Worm (Caenorhabditis elegans): ENCODE measurements around the gene col-160.

DNA sequence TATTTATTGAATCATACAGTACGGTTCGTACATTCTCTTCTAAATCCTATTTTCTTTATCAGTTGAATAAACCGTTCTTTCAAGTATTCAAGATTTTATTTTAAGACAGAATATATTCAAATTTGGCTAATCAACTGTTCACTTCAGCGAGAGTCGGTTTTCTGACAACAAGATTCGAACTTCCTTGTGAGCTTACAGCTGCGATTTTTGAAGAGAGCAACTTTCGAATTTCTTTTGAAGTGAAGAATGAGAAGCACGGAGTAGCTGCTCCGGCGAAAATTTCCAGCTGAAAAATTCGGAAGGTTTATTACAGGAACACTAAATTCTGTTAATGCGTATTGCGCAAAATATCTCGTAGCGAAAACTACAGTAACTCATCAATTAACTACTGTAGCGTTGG lies 20.5 kb downstream of the col-160 start:
- TF ChIP-seq ztf-11 (tag; optimal IDR thresholded peaks at IDR 0.05) (no peak), pha-4 (tag; optimal IDR thresholded peaks at IDR 0.05) (no peak), lsy-2 (tag; optimal IDR thresholded peaks at IDR 0.05) (no peak), blmp-1 (tag; optimal IDR thresholded peaks at IDR 0.05) (no peak), nhr-76 (tag; optimal IDR thresholded peaks at IDR 0.05) (no peak), snpc-4 (tag; optimal IDR thresholded peaks at IDR 0.05) (no peak), unc-62 (GFP tag; optimal IDR thresholded peaks at IDR 0.05) (no peak), nhr-12 (tag; optimal IDR thresholded peaks at IDR 0.05) (no peak), ceh-39 (tag; optimal IDR thresholded peaks at IDR 0.05) (no peak), bed-3 (GFP tag; optimal IDR thresholded peaks at IDR 0.05) (no peak), hlh-1 (tag; optimal IDR thresholded peaks at IDR 0.05) (no peak), unc-39 (tag; optimal IDR thresholded peaks at IDR 0.05) (no peak), tbx-8 (GFP tag; optimal IDR thresholded peaks at IDR 0.05) (no peak), lin-13 (tag; optimal IDR thresholded peaks at IDR 0.05) (no peak)
